Worm (Caenorhabditis elegans) whole organism, L1 larva: ENCODE data around the gene F23D12.2.
"Not testable (repeated sequence)": the region's sequence is repeated elsewhere in the genome, so short reads cannot be mapped to it uniquely, and the experiment has no call there.

ENCODE experiments used
- blmp-1 ChIP-seq: fragments of 150-350 bp; optimal IDR thresholded peaks from 2 replicates; lab custom pipeline; 2014; ENCODE audit warnings: missing biosample characterization, missing genetic modification characterization
- ces-1 ChIP-seq: fragments of 150-350 bp; optimal IDR thresholded peaks from 2 replicates; lab custom pipeline; 2014; ENCODE audit warnings: missing biosample characterization, missing genetic modification reagents, missing genetic modification characterization
- efl-1 ChIP-seq, 4 experiments: fragments of 150-350 bp; optimal IDR thresholded peaks in 3 of 4; peaks in 1 of 4; 1 replicate in 1 of 4; 2 replicates in 3 of 4; lab custom pipeline; 2014; ENCODE audit warnings: missing biosample characterization in 2 of 4, missing genetic modification characterization in 2 of 4, missing genetic modification reagents in 2 of 4
- grh-1 ChIP-seq: fragments of 200-800 bp; sonication (Bioruptor generic); IDR thresholded peaks from 2 replicates; pipeline ENCODE4 v1.3.6; 2022; ENCODE audit warnings: missing genetic modification reagents, missing genetic modification characterization, missing compliant biosample characterization
- lin-15B ChIP-seq: fragments of 150-350 bp; sonication (generic microtip); optimal IDR thresholded peaks from 3 replicates; lab custom pipeline; 2014; ENCODE audit warnings: missing biosample characterization, missing genetic modification characterization
- nhr-12 ChIP-seq: sonication (generic microtip); optimal IDR thresholded peaks from 2 replicates; lab custom pipeline; 2017; ENCODE audit warnings: missing biosample characterization, missing genetic modification characterization
- nhr-237 ChIP-seq: fragments of 150-350 bp; optimal IDR thresholded peaks from 2 replicates; lab custom pipeline; 2014; ENCODE audit warnings: missing biosample characterization, missing genetic modification characterization
- snpc-4 ChIP-seq: fragments of 150-350 bp; optimal IDR thresholded peaks from 2 replicates; lab custom pipeline; 2014; ENCODE audit warnings: missing biosample characterization, missing genetic modification characterization
- sup-37 ChIP-seq: fragments of 200-800 bp; sonication (Bioruptor generic); optimal IDR thresholded peaks from 2 replicates; lab custom pipeline; 2018; ENCODE audit warnings: mild to moderate bottlenecking, missing genetic modification characterization, missing compliant biosample characterization
- tbx-2 ChIP-seq: sonication (generic microtip); optimal IDR thresholded peaks from 2 replicates; lab custom pipeline; 2016; ENCODE audit warnings: missing genetic modification characterization, missing compliant biosample characterization
- unc-98 ChIP-seq: fragments of 200-800 bp; sonication (Bioruptor generic); IDR thresholded peaks from 2 replicates; pipeline ENCODE4 v1.3.6; 2022; ENCODE audit warnings: missing genetic modification characterization, missing compliant biosample characterization
- zag-1 ChIP-seq: fragments of 150-350 bp; optimal IDR thresholded peaks from 2 replicates; lab custom pipeline; 2014; ENCODE audit warnings: missing biosample characterization, missing genetic modification characterization

- not testable (repeated sequence) for TF ChIP-seq snpc-4 (tag; lab: Kevin White, UChicago); lin-15B (tag; lab: Kevin White, UChicago); nhr-237 (tag; lab: Kevin White, UChicago); tbx-2 (tag; lab: Kevin White, UChicago); unc-98 (GFP tag; lab: Robert Waterston, UW); blmp-1 (tag; lab: Kevin White, UChicago); ces-1 (GFP tag; lab: Kevin White, UChicago); efl-1 (optimal IDR thresholded peaks at IDR 0.05; lab: Kevin White, UChicago); efl-1 (GFP tag; optimal IDR thresholded peaks at IDR 0.05 in 1 of 2; lab: Kevin White, UChicago); nhr-12 (tag; lab: Kevin White, UChicago); grh-1 (GFP tag; lab: Robert Waterston, UW); zag-1 (tag; lab: Kevin White, UChicago); sup-37
Observed at ce11 chrX:14437806-14438205, 16.4 kb upstream of the F23D12.2 start.
